Fruit fly (Drosophila melanogaster): ENCODE measurements around the gene CG14864.

Gene CG14864

DNA sequence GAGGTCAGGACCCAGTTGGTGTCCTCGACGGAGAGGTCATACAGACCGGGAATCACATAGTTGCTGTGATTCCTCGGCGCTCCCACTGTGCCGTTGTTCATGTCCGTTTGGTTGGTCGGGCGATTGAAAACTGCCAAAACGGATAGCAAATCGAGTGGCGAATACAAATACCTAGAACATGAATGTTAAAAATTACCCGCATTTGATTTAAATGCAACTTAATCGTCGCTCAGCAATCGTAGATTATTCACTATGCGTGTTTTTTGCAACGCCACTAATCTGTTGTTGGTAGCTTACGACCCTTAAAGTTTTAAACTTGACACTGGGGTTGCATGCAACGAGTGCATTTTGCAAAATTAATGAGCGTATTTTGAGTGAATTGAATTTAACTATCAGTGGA lies 19.3 kb downstream of the CG14864 start, which contains the start of gene Amt:
TSS of gene Amt (minus strand) at position 101 of the 400 bp plus-strand sequence.
- TF ChIP-seq wdn (GFP tag; IDR thresholded peaks at IDR 0.05): no peak
- TF ChIP-seq dpn (GFP tag; optimal IDR thresholded peaks at IDR 0.05): no peak
- no peak for TF ChIP-seq CG15601 (tag; optimal IDR thresholded peaks at IDR 0.05)
- TF ChIP-seq bbx (GFP tag; IDR thresholded peaks at IDR 0.05; ENCODE audit: partially characterized antibody): no peak
- no peak for TF ChIP-seq esg (GFP tag; conservative IDR thresholded peaks at IDR 0.05)
- no peak for TF ChIP-seq CG8924 (tag; optimal IDR thresholded peaks at IDR 0.05)
- TF ChIP-seq so (GFP tag; IDR thresholded peaks at IDR 0.05): no peak
- no peak for TF ChIP-seq CG6689 (GFP tag; IDR thresholded peaks at IDR 0.05)
- no peak for TF ChIP-seq Mes4 (GFP tag; optimal IDR thresholded peaks at IDR 0.05)
- TF ChIP-seq Optix (GFP tag; IDR thresholded peaks at IDR 0.05): no peak
- TF ChIP-seq CG2678 (tag; optimal IDR thresholded peaks at IDR 0.05): no peak
- no peak for TF ChIP-seq scrt (GFP tag; optimal IDR thresholded peaks at IDR 0.05)
- TF ChIP-seq CG11247 (GFP tag; IDR thresholded peaks at IDR 0.05): no peak
- TF ChIP-seq maf-S (GFP tag; optimal IDR thresholded peaks at IDR 0.05): no peak
- TF ChIP-seq Adf1 (GFP tag; IDR thresholded peaks at IDR 0.05): no peak
- TF ChIP-seq CG11723 (GFP tag; optimal IDR thresholded peaks at IDR 0.05): no peak
- no peak for TF ChIP-seq Side (GFP tag; optimal IDR thresholded peaks at IDR 0.05)
- no peak for TF ChIP-seq Six4 (GFP tag; optimal IDR thresholded peaks at IDR 0.05)
- TF ChIP-seq ATbp (GFP tag; optimal IDR thresholded peaks at IDR 0.05): no peak
- TF ChIP-seq dmrt11E (tag; optimal IDR thresholded peaks at IDR 0.05): no peak

DNA sequence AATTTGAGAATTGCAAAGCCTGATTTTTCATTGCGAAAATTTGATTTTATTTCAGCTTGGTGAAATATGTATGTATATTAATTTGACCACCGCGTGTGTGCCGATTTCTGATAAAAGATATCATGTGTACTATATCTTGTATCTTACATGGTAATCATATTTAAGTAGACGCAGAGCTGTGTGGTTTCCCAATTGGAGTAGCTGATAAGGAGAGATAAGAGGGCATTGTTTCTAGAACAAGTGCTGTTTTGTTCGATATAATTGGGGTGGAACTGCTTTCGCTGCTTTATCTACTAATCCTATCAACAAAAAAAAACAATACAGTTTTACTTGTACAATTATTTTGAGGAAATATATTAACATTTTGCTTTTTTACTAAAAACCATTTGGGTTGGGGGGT lies 21.7 kb downstream of the CG14864 start:
- peak in 1 of 2 experiments; percentile 83 for TF ChIP-seq insv (GFP tag; optimal IDR thresholded peaks at IDR 0.05)
- TF ChIP-seq mirr (GFP tag; optimal IDR thresholded peaks at IDR 0.05): peak; percentile 18
- TF ChIP-seq grn (GFP tag; optimal IDR thresholded peaks at IDR 0.05): peak; percentile 69
- TF ChIP-seq CG9437 (GFP tag; optimal IDR thresholded peaks at IDR 0.05): no peak
- no peak for TF ChIP-seq CG5180 (GFP tag; optimal IDR thresholded peaks at IDR 0.05)
- TF ChIP-seq CG34376 (GFP tag; optimal IDR thresholded peaks at IDR 0.05): peak; percentile 78
- peak; percentile 67 for TF ChIP-seq exex (tag; optimal IDR thresholded peaks at IDR 0.05)
- TF ChIP-seq wdn (GFP tag; IDR thresholded peaks at IDR 0.05): no peak
- TF ChIP-seq sug (tag; optimal IDR thresholded peaks at IDR 0.05): peak; percentile 30
- TF ChIP-seq sens (GFP tag): peak; percentile 72
- no peak for TF ChIP-seq Max (GFP tag; optimal IDR thresholded peaks at IDR 0.05)
- TF ChIP-seq Med (GFP tag): peak; percentile 27
- no peak for TF ChIP-seq CG7928 (GFP tag; optimal IDR thresholded peaks at IDR 0.05)
- peak; percentile 0 for TF ChIP-seq cwo (GFP tag; optimal IDR thresholded peaks at IDR 0.05)
- no peak for TF ChIP-seq Drgx (GFP tag; IDR thresholded peaks at IDR 0.05)
- TF ChIP-seq dmrt99B (tag; optimal IDR thresholded peaks at IDR 0.05): peak; percentile 6
- peak; percentile 14 for TF ChIP-seq CG2120 (GFP tag; optimal IDR thresholded peaks at IDR 0.05)
- peak; percentile 23 for TF ChIP-seq lbe (GFP tag; optimal IDR thresholded peaks at IDR 0.05)
- no peak for TF ChIP-seq CG2199 (GFP tag; IDR thresholded peaks at IDR 0.05)
- peak; percentile 75 for TF ChIP-seq CG15479 (GFP tag; optimal IDR thresholded peaks at IDR 0.05)
- no peak for TF ChIP-seq Deaf1 (tag; optimal IDR thresholded peaks at IDR 0.05)
- no peak for TF ChIP-seq h (optimal IDR thresholded peaks at IDR 0.05)
- TF ChIP-seq CG8281 (tag; optimal IDR thresholded peaks at IDR 0.05): no peak

Measured in whole organism, embryonic.